Worm (Caenorhabditis elegans): ENCODE measurements around the gene fbxc-54.

fbxc-54 gene

ce11 chrII:66322-66721 lies 34.8 kb downstream of the fbxc-54 start (continued):
- TF ChIP-seq dmd-4 (tag; optimal IDR thresholded peaks at IDR 0.05; ENCODE audit: borderline replicate concordance) (no peak), pros-1 (tag; optimal IDR thresholded peaks at IDR 0.05) (peak; percentile 83), lin-11 (tag; optimal IDR thresholded peaks at IDR 0.05) (no peak), unc-55 (GFP tag; optimal IDR thresholded peaks at IDR 0.05) (peak; percentile 69), ttx-3 (tag; optimal IDR thresholded peaks at IDR 0.05) (no peak), K09A11.1 (tag; optimal IDR thresholded peaks at IDR 0.05; ENCODE audit: insufficient read depth) (no peak), dve-1 (tag; optimal IDR thresholded peaks at IDR 0.05) (peak; percentile 31), pax-1 (tag; optimal IDR thresholded peaks at IDR 0.05) (peak; percentile 79), ceh-6 (GFP tag; optimal IDR thresholded peaks at IDR 0.05) (no peak), rnt-1 (tag; optimal IDR thresholded peaks at IDR 0.05) (peak; percentile 31), sox-4 (tag; optimal IDR thresholded peaks at IDR 0.05) (no peak), odd-2 (tag; optimal IDR thresholded peaks at IDR 0.05) (no peak), ama-1 (optimal IDR thresholded peaks at IDR 0.05) (no peak), ceh-31 (tag; optimal IDR thresholded peaks at IDR 0.05) (peak; percentile 79), hlh-13 (GFP tag; optimal IDR thresholded peaks at IDR 0.05) (no peak)

ce11 chrII:67663-68062 lies 36.1 kb downstream of the fbxc-54 start:
- no peak for TF ChIP-seq ceh-31 (tag; optimal IDR thresholded peaks at IDR 0.05)
- no peak for TF ChIP-seq ceh-45 (GFP tag; IDR thresholded peaks at IDR 0.05)

ce11 chrII:68757-69156 lies 37.2 kb downstream of the fbxc-54 start:
- TF ChIP-seq ceh-19 (GFP tag; optimal IDR thresholded peaks at IDR 0.05) (no peak), pqm-1 (tag; optimal IDR thresholded peaks at IDR 0.05) (no peak), ceh-9 (tag; optimal IDR thresholded peaks at IDR 0.05) (no peak), Y22D7AL.16 (tag; optimal IDR thresholded peaks at IDR 0.05) (no peak), hlh-15 (tag; optimal IDR thresholded peaks at IDR 0.05) (no peak), tbx-7 (tag; optimal IDR thresholded peaks at IDR 0.05) (no peak), unc-3 (GFP tag; conservative IDR thresholded peaks at IDR 0.05) (no peak), unc-3 (tag; optimal IDR thresholded peaks at IDR 0.05) (no peak), tbx-2 (tag; optimal IDR thresholded peaks at IDR 0.05) (no peak), elt-2 (tag; optimal IDR thresholded peaks at IDR 0.05) (no peak), dmd-4 (tag; optimal IDR thresholded peaks at IDR 0.05; ENCODE audit: borderline replicate concordance) (no peak), fax-1 (tag; optimal IDR thresholded peaks at IDR 0.05) (no peak), eyg-1 (tag; optimal IDR thresholded peaks at IDR 0.05) (no peak), lim-6 (tag; optimal IDR thresholded peaks at IDR 0.05) (no peak)

- TF ChIP-seq Y22D7AL.16 (tag; optimal IDR thresholded peaks at IDR 0.05), result no peak
- TF ChIP-seq unc-3 (GFP tag; conservative IDR thresholded peaks at IDR 0.05), result no peak
- TF ChIP-seq unc-3 (tag; optimal IDR thresholded peaks at IDR 0.05), result no peak
- TF ChIP-seq fax-1 (tag; optimal IDR thresholded peaks at IDR 0.05), result no peak
- TF ChIP-seq F13H6.1 (tag; optimal IDR thresholded peaks at IDR 0.05), result no peak
- no peak for TF ChIP-seq ahr-1 (tag; optimal IDR thresholded peaks at IDR 0.05)
- no peak for TF ChIP-seq ceh-18 (tag; optimal IDR thresholded peaks at IDR 0.05)
- no peak for TF ChIP-seq pha-2 (tag; optimal IDR thresholded peaks at IDR 0.05)
- no peak for TF ChIP-seq pha-4 (tag; optimal IDR thresholded peaks at IDR 0.05)
- TF ChIP-seq ceh-22 (tag; optimal IDR thresholded peaks at IDR 0.05), result no peak
- no peak for TF ChIP-seq npax-4 (tag; optimal IDR thresholded peaks at IDR 0.05)
- no peak for TF ChIP-seq tbx-7 (tag; optimal IDR thresholded peaks at IDR 0.05)
- TF ChIP-seq ceh-48 (tag; optimal IDR thresholded peaks at IDR 0.05), result no peak
- no peak for TF ChIP-seq unc-86 (tag; optimal IDR thresholded peaks at IDR 0.05)
- TF ChIP-seq K02D7.2 (tag; optimal IDR thresholded peaks at IDR 0.05), result no peak
- TF ChIP-seq nfya-1 (tag; optimal IDR thresholded peaks at IDR 0.05), result no peak
- no peak for TF ChIP-seq ref-2 (tag; optimal IDR thresholded peaks at IDR 0.05)
- TF ChIP-seq T23F11.4 (GFP tag; optimal IDR thresholded peaks at IDR 0.05), result no peak
- TF ChIP-seq hlh-13 (GFP tag; optimal IDR thresholded peaks at IDR 0.05), result no peak
Measured at ce11 chrII:69354-69753, 37.8 kb downstream of the fbxc-54 start, which contains the start of gene egl-26. TSS of gene egl-26 (plus strand) at chrII:69654.

Measured in whole organism, late embryonic.